Worm (Caenorhabditis elegans): ENCODE results near the gene F15H10.9.

The F15H10.9 gene

ce11 chrV:10414610-10415009 is at the start of gene F15H10.9:
F15H10.9 (minus strand) TSS chrV:10414710.
- TF ChIP-seq mef-2 (tag; optimal IDR thresholded peaks at IDR 0.05): no peak
- no peak for TF ChIP-seq unc-98 (GFP tag; IDR thresholded peaks at IDR 0.05)
- TF ChIP-seq nhr-90 (tag; optimal IDR thresholded peaks at IDR 0.05; ENCODE audit: poor library complexity): no peak
- TF ChIP-seq ztf-4 (tag; optimal IDR thresholded peaks at IDR 0.05): no peak
- TF ChIP-seq fos-1 (tag; optimal IDR thresholded peaks at IDR 0.05): no peak
- TF ChIP-seq ceh-8 (GFP tag; optimal IDR thresholded peaks at IDR 0.05): no peak
- no peak for TF ChIP-seq nhr-84 (tag; optimal IDR thresholded peaks at IDR 0.05)
- TF ChIP-seq ceh-88 (GFP tag; IDR thresholded peaks at IDR 0.05): no peak
- TF ChIP-seq nhr-71 (tag; optimal IDR thresholded peaks at IDR 0.05): no peak
- no peak for TF ChIP-seq vab-15 (tag; optimal IDR thresholded peaks at IDR 0.05)
- no peak for TF ChIP-seq zag-1 (tag; optimal IDR thresholded peaks at IDR 0.05)
- no peak for TF ChIP-seq lin-13 (GFP tag; optimal IDR thresholded peaks at IDR 0.05)
- TF ChIP-seq nhr-47 (tag; optimal IDR thresholded peaks at IDR 0.05): no peak
- TF ChIP-seq unc-130 (tag; optimal IDR thresholded peaks at IDR 0.05): no peak
- no peak for TF ChIP-seq mep-1 (tag; optimal IDR thresholded peaks at IDR 0.05)
- no peak for TF ChIP-seq snu-23 (GFP tag; optimal IDR thresholded peaks at IDR 0.05)
- TF ChIP-seq unc-30 (tag; optimal IDR thresholded peaks at IDR 0.05): no peak
- no peak for TF ChIP-seq isw-1 (GFP tag; IDR thresholded peaks at IDR 0.05)
- no peak for TF ChIP-seq dsc-1 (tag; optimal IDR thresholded peaks at IDR 0.05)

DNA sequence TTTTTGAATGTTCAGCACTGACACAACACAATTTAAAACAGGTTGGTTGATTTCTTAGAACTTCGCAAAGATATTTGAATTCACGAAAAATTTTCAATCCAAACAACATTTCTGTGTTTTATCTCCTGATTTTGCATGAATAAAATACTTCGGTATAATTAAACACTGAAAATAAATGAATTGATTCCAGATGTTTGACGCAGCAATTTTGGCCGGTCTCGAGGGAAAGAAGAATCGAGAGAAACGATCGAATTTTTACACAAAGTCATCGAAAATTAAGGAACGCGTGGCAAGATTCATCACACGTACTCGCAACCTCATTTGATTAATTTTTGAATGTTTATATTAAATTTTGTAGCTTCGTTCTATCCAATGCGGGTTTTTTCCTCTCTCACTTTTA is 49.6 kb upstream of the F15H10.9 start:
- no peak for TF ChIP-seq tbx-2 (tag; optimal IDR thresholded peaks at IDR 0.05)
- no peak for TF ChIP-seq nhr-76 (tag; optimal IDR thresholded peaks at IDR 0.05)
- TF ChIP-seq skn-1 (tag; optimal IDR thresholded peaks at IDR 0.05): no peak
- no peak for TF ChIP-seq nhr-84 (tag; optimal IDR thresholded peaks at IDR 0.05)
- peak; percentile 61 for TF ChIP-seq nhr-85 (tag)
- no peak for TF ChIP-seq ets-5 (GFP tag; IDR thresholded peaks at IDR 0.05)
- peak; percentile 96 for TF ChIP-seq dsc-1 (tag; optimal IDR thresholded peaks at IDR 0.05)
- TF ChIP-seq fkh-4 (tag; optimal IDR thresholded peaks at IDR 0.05; ENCODE audit: borderline replicate concordance): peak; percentile 87

DNA sequence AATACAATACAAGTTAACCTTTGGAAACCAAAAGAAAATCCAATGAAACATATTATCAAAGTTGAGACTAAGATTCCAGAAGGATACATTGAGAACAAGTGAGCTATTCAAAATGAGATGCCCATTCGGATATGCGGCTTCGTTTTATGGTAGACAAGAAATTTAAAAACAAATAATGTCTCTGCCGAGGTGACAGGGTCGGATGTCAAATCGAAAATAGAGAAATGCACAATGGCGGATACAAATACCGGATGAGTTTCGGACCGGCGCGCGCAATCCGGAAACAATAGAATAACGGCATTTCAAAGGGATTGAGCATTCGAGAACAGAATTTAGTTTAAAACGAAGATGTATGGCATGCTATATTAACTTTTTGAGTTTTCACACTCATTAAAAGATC is 48.8 kb upstream of the F15H10.9 start, which contains the start of gene F22E12.3:
Gene F22E12.3, minus strand, starts transcription at position 101 of the 400 bp plus-strand sequence.
- no peak for TF ChIP-seq ces-1 (GFP tag; optimal IDR thresholded peaks at IDR 0.05)
- TF ChIP-seq fkh-4 (tag; optimal IDR thresholded peaks at IDR 0.05; ENCODE audit: borderline replicate concordance): no peak
- TF ChIP-seq C04F5.9 (tag; optimal IDR thresholded peaks at IDR 0.05): no peak
- TF ChIP-seq hlh-4 (tag; optimal IDR thresholded peaks at IDR 0.05): no peak
- TF ChIP-seq ztf-4 (tag; optimal IDR thresholded peaks at IDR 0.05): no peak
- no peak for TF ChIP-seq unc-86 (tag; optimal IDR thresholded peaks at IDR 0.05)
- TF ChIP-seq ceh-88 (GFP tag; IDR thresholded peaks at IDR 0.05): no peak
- TF ChIP-seq jun-1 (tag; optimal IDR thresholded peaks at IDR 0.05): no peak
- no peak for TF ChIP-seq swsn-7 (tag; optimal IDR thresholded peaks at IDR 0.05)
- no peak for TF ChIP-seq mep-1 (tag; optimal IDR thresholded peaks at IDR 0.05)
- no peak for TF ChIP-seq aly-2 (tag; optimal IDR thresholded peaks at IDR 0.05)
- TF ChIP-seq rnt-1 (tag; optimal IDR thresholded peaks at IDR 0.05): no peak
- no peak for TF ChIP-seq irx-1 (tag; optimal IDR thresholded peaks at IDR 0.05)
- no peak for TF ChIP-seq elt-2 (tag; optimal IDR thresholded peaks at IDR 0.05)
- no peak for TF ChIP-seq tbx-2 (tag; optimal IDR thresholded peaks at IDR 0.05)
- TF ChIP-seq zip-4 (GFP tag; optimal IDR thresholded peaks at IDR 0.05): no peak
- TF ChIP-seq fos-1 (tag; optimal IDR thresholded peaks at IDR 0.05): no peak

DNA sequence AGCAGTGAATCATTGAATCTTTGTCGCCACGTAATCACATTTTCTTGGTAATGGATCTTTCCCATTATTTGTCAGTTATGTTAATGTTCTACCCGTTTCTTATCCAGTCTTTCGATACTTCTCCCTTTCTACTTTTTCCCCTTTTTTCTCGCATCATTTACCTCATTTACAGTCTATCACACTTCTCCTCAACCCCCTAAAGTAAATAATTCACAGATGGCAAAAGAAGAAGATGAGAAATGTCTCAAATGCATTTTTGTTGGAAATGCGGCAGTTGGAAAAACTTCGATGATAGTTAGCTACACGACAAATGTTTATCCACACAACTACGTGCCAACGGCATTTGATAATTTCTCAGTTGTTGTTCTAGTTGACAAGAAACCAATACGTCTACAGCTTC is 47.6 kb upstream of the F15H10.9 start, which contains the start of gene chw-1:
Gene chw-1, plus strand, starts transcription at position 217 of the 400 bp plus-strand sequence.
- TF ChIP-seq nhr-71 (tag; optimal IDR thresholded peaks at IDR 0.05): no peak
- no peak for TF ChIP-seq sup-37 (GFP tag; optimal IDR thresholded peaks at IDR 0.05)
- no peak for TF ChIP-seq ceh-82 (tag; optimal IDR thresholded peaks at IDR 0.05)
- peak; percentile 32 for TF ChIP-seq nhr-85 (tag)
- no peak for TF ChIP-seq ceh-63 (GFP tag; optimal IDR thresholded peaks at IDR 0.05)
- TF ChIP-seq ztf-11 (tag; optimal IDR thresholded peaks at IDR 0.05): no peak
- no peak for TF ChIP-seq snu-23 (GFP tag; optimal IDR thresholded peaks at IDR 0.05)
- no peak for TF ChIP-seq ces-1 (GFP tag; optimal IDR thresholded peaks at IDR 0.05)
